Worm (Caenorhabditis elegans) whole organism, L1 larva: ENCODE measurements around the gene cla-1.

Experiments
- C16A3.4 ChIP-seq: fragments of 150-350 bp; optimal IDR thresholded peaks from 2 replicates; lab custom pipeline; 2014; ENCODE audit warnings: missing biosample characterization, missing genetic modification characterization
- F16B12.6 ChIP-seq: fragments of 150-350 bp; optimal IDR thresholded peaks from 2 replicates; lab custom pipeline; 2014; ENCODE audit warnings: missing biosample characterization, missing genetic modification characterization
- ama-1 ChIP-seq: fragments of 150-350 bp; optimal IDR thresholded peaks from 2 replicates; lab custom pipeline; 2014
- blmp-1 ChIP-seq: fragments of 150-350 bp; optimal IDR thresholded peaks from 2 replicates; lab custom pipeline; 2014; ENCODE audit warnings: missing biosample characterization, missing genetic modification characterization
- ceh-8 ChIP-seq: fragments of 200-800 bp; sonication (Bioruptor generic); optimal IDR thresholded peaks from 2 replicates; lab custom pipeline; 2018; ENCODE audit warnings: mild to moderate bottlenecking, missing genetic modification characterization, moderate library complexity, missing compliant biosample characterization
- ceh-90 ChIP-seq: sonication (generic microtip); optimal IDR thresholded peaks from 2 replicates; lab custom pipeline; 2016; ENCODE audit warnings: missing genetic modification characterization, missing compliant biosample characterization
- dpl-1 ChIP-seq, 3 experiments: fragments of 150-350 bp in 2 of 3; sonication (generic microtip) in 1 of 3; optimal IDR thresholded peaks; 2 replicates each; lab custom pipeline; 2014 to 2017; ENCODE audit warnings: missing biosample characterization in 3 of 3, missing genetic modification characterization in 3 of 3, missing genetic modification reagents in 3 of 3
- efl-1 ChIP-seq, 4 experiments: fragments of 150-350 bp; optimal IDR thresholded peaks in 3 of 4; peaks in 1 of 4; 1 replicate in 1 of 4; 2 replicates in 3 of 4; lab custom pipeline; 2014; ENCODE audit warnings: missing biosample characterization in 2 of 4, missing genetic modification characterization in 2 of 4, missing genetic modification reagents in 2 of 4
- elt-2 ChIP-seq: sonication (generic microtip); optimal IDR thresholded peaks from 2 replicates; lab custom pipeline; 2016; ENCODE audit warnings: missing genetic modification characterization, mild to moderate bottlenecking, inconsistent platforms, missing compliant biosample characterization, missing genetic modification reagents
- elt-3 ChIP-seq, 6 experiments: fragments of 150-350 bp in 1 of 6; sonication (generic microtip); optimal IDR thresholded peaks; 2 replicates each; lab custom pipeline; 2017 to 2018; ENCODE audit warnings: missing biosample characterization in 6 of 6, missing genetic modification characterization in 6 of 6, inconsistent platforms in 1 of 6
- ets-5 ChIP-seq: fragments of 200-800 bp; sonication (Bioruptor generic); IDR thresholded peaks from 2 replicates; pipeline ENCODE4 v1.3.6; 2022; ENCODE audit warnings: missing genetic modification characterization, missing compliant biosample characterization
- hlh-17 ChIP-seq: fragments of 200-800 bp; sonication (Bioruptor generic); optimal IDR thresholded peaks from 2 replicates; lab custom pipeline; 2018; ENCODE audit warnings: missing genetic modification characterization, mild to moderate bottlenecking, missing compliant biosample characterization, moderate library complexity, borderline replicate concordance
- hlh-4 ChIP-seq: sonication (generic microtip); optimal IDR thresholded peaks from 2 replicates; lab custom pipeline; 2016; ENCODE audit warnings: mild to moderate bottlenecking, missing genetic modification characterization, missing compliant biosample characterization
- isw-1 ChIP-seq: fragments of 200-800 bp; sonication (Bioruptor generic); IDR thresholded peaks from 2 replicates; pipeline ENCODE4 v1.3.6; 2022; ENCODE audit warnings: missing genetic modification characterization, missing compliant biosample characterization
- jun-1 ChIP-seq: fragments of 150-350 bp; optimal IDR thresholded peaks from 2 replicates; lab custom pipeline; 2014; ENCODE audit warnings: missing biosample characterization, missing genetic modification reagents, missing genetic modification characterization
- lin-14 ChIP-seq: fragments of 200-800 bp; sonication (Bioruptor generic); optimal IDR thresholded peaks from 2 replicates; lab custom pipeline; 2018; ENCODE audit warnings: mild to moderate bottlenecking, missing genetic modification characterization, moderate library complexity, missing compliant biosample characterization
- lin-35 ChIP-seq, 2 experiments: fragments of 150-350 bp; optimal IDR thresholded peaks; 2 replicates each; lab custom pipeline; 2014; ENCODE audit warnings: missing biosample characterization in 2 of 2, missing genetic modification characterization in 2 of 2, missing genetic modification reagents in 2 of 2
- lsy-2 ChIP-seq, 2 experiments: fragments of 150-350 bp; optimal IDR thresholded peaks; 2 replicates each; lab custom pipeline; 2014; ENCODE audit warnings: missing biosample characterization in 2 of 2, missing genetic modification characterization in 2 of 2
- mdl-1 ChIP-seq, 2 experiments: fragments of 150-350 bp; optimal IDR thresholded peaks; 2 replicates each; lab custom pipeline; 2014 to 2017; ENCODE audit warnings: missing biosample characterization in 2 of 2, missing genetic modification characterization in 2 of 2, inconsistent platforms in 1 of 2
- mep-1 ChIP-seq: fragments of 150-350 bp; optimal IDR thresholded peaks from 2 replicates; lab custom pipeline; 2014; ENCODE audit warnings: missing biosample characterization, missing genetic modification characterization
- nhr-11 ChIP-seq: fragments of 150-350 bp; optimal IDR thresholded peaks from 2 replicates; lab custom pipeline; 2014; ENCODE audit warnings: missing biosample characterization, missing genetic modification characterization
- nhr-12 ChIP-seq: sonication (generic microtip); optimal IDR thresholded peaks from 2 replicates; lab custom pipeline; 2017; ENCODE audit warnings: missing biosample characterization, missing genetic modification characterization
- nhr-19 ChIP-seq: fragments of 200-800 bp; sonication (Bioruptor generic); conservative IDR thresholded peaks from 2 replicates; pipeline ENCODE4 v1.3.6; 2022; ENCODE audit warnings: missing genetic modification characterization, missing compliant biosample characterization
- nhr-20 ChIP-seq: sonication (generic microtip); optimal IDR thresholded peaks from 2 replicates; lab custom pipeline; 2016; ENCODE audit warnings: mild to moderate bottlenecking, missing genetic modification characterization, missing compliant biosample characterization
- nhr-71 ChIP-seq: sonication (generic microtip); optimal IDR thresholded peaks from 2 replicates; lab custom pipeline; 2016; ENCODE audit warnings: mild to moderate bottlenecking, missing genetic modification characterization, moderate library complexity, missing compliant biosample characterization
- nhr-77 ChIP-seq: fragments of 150-350 bp; optimal IDR thresholded peaks from 2 replicates; lab custom pipeline; 2014; ENCODE audit warnings: missing biosample characterization, missing genetic modification characterization
- rnt-1 ChIP-seq: sonication (generic microtip); optimal IDR thresholded peaks from 2 replicates; lab custom pipeline; 2016; ENCODE audit warnings: mild to moderate bottlenecking, missing genetic modification characterization, moderate library complexity, missing compliant biosample characterization
- skn-1 ChIP-seq: fragments of 150-350 bp; optimal IDR thresholded peaks from 2 replicates; lab custom pipeline; 2014; ENCODE audit warnings: missing biosample characterization, missing genetic modification characterization
- snu-23 ChIP-seq: sonication (generic microtip); optimal IDR thresholded peaks from 2 replicates; lab custom pipeline; 2016; ENCODE audit warnings: missing genetic modification characterization, missing compliant biosample characterization
- sox-4 ChIP-seq: sonication (generic microtip); optimal IDR thresholded peaks from 2 replicates; lab custom pipeline; 2016; ENCODE audit warnings: missing genetic modification characterization, missing compliant biosample characterization
- sptf-1 ChIP-seq: fragments of 150-350 bp; optimal IDR thresholded peaks from 2 replicates; lab custom pipeline; 2014; ENCODE audit warnings: missing biosample characterization, missing genetic modification characterization
- tbx-2 ChIP-seq: sonication (generic microtip); optimal IDR thresholded peaks from 2 replicates; lab custom pipeline; 2016; ENCODE audit warnings: missing genetic modification characterization, missing compliant biosample characterization
- tlp-1 ChIP-seq: fragments of 150-350 bp; optimal IDR thresholded peaks from 2 replicates; lab custom pipeline; 2014; ENCODE audit warnings: missing biosample characterization, missing genetic modification characterization
- unc-130 ChIP-seq: fragments of 150-350 bp; optimal IDR thresholded peaks from 2 replicates; lab custom pipeline; 2017; ENCODE audit warnings: missing biosample characterization, missing genetic modification characterization, inconsistent platforms
- unc-86 ChIP-seq: sonication (generic microtip); optimal IDR thresholded peaks from 2 replicates; lab custom pipeline; 2016; ENCODE audit warnings: missing genetic modification characterization, missing compliant biosample characterization
- unc-98 ChIP-seq: fragments of 200-800 bp; sonication (Bioruptor generic); IDR thresholded peaks from 2 replicates; pipeline ENCODE4 v1.3.6; 2022; ENCODE audit warnings: missing genetic modification characterization, missing compliant biosample characterization
- xbp-1 ChIP-seq: sonication (generic microtip); optimal IDR thresholded peaks from 2 replicates; lab custom pipeline; 2016; ENCODE audit warnings: missing genetic modification characterization, missing compliant biosample characterization
- zag-1 ChIP-seq: fragments of 150-350 bp; optimal IDR thresholded peaks from 2 replicates; lab custom pipeline; 2014; ENCODE audit warnings: missing biosample characterization, missing genetic modification characterization
- zip-4 ChIP-seq: fragments of 200-800 bp; sonication (Bioruptor generic); optimal IDR thresholded peaks from 2 replicates; lab custom pipeline; 2018; ENCODE audit warnings: mild to moderate bottlenecking, missing genetic modification characterization, moderate library complexity, missing compliant biosample characterization
- ztf-11 ChIP-seq, 2 experiments: sonication (generic microtip); optimal IDR thresholded peaks; 2 replicates each; lab custom pipeline; 2016 to 2017; ENCODE audit warnings: missing genetic modification characterization in 2 of 2, missing biosample characterization in 1 of 2, missing compliant biosample characterization in 1 of 2

Gene cla-1

DNA sequence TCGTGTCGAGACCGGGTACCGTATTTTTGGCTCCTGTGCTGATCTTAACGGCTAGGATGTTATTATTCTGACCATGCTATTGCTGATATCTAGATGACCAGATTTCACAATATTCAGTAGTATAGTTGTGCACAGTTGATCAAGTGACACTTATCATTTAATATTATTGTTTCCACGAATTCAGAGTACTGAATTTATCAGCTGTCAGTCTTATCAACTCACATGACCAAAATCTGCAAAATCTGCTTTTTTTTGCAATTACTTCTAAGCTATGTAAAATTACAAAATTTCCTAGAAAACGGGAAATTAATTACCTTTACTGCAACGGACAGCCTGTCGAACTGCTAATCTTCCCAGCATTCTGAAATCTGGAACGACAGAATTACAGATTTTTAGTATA is 38.3 kb upstream of the cla-1 start, which contains the start of gene pam-1:
Gene pam-1 (minus strand): TSS at position 368 of the 400 bp plus-strand sequence.
- TF ChIP-seq hlh-4 (tag; lab: Kevin White, UChicago) (peak; percentile 87), nhr-11 (no peak), nhr-71 (peak; percentile 23)

- TF ChIP-seq unc-98 (GFP tag; lab: Robert Waterston, UW) (no peak), sptf-1 (tag; lab: Kevin White, UChicago) (no peak), rnt-1 (tag; lab: Kevin White, UChicago) (no peak), tlp-1 (tag; lab: Kevin White, UChicago) (no peak)
Measured at ce11 chrIV:7551254-7551653, 37.5 kb upstream of the cla-1 start.

DNA sequence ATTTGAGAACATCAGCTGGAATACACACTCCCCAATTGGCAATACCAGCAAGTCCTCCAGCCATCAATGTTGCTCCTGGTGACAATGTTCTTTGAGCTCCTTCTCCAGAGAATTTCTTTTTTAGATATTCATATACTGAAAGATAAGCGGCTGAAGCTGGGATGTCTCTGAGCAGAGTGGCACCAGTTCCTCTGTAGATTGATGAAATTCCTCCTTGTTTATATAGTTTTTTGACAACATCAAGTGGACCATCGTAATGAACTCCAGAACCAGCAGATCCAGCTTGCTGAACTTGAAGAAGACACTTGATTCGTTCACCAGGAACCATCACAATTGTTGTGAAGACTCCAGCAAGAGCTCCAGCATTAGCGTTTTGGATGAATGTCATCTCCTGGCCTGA is 36.6 kb upstream of the cla-1 start:
- TF ChIP-seq sox-4 (tag; lab: Kevin White, UChicago) (no peak), skn-1 (tag; lab: Kevin White, UChicago) (no peak), ztf-11 (tag; optimal IDR thresholded peaks at IDR 0.05; lab: Kevin White, UChicago) (no peak), zag-1 (tag; lab: Kevin White, UChicago) (no peak), ama-1 (lab: Kevin White, UChicago) (no peak), tbx-2 (tag; lab: Kevin White, UChicago) (no peak), nhr-20 (tag; lab: Kevin White, UChicago) (no peak), jun-1 (tag; lab: Kevin White, UChicago) (no peak), hlh-17 (GFP tag; lab: Kevin White, UChicago) (no peak), C16A3.4 (tag; lab: Kevin White, UChicago) (no peak), tlp-1 (tag; lab: Kevin White, UChicago) (no peak), ceh-90 (tag; lab: Kevin White, UChicago) (no peak)
- TF ChIP-seq, all 84 proteins: peak for 0

ce11 chrIV:7552958-7553553 is 35.7 kb upstream of the cla-1 start, which contains the start of gene dif-1:
TSS of gene dif-1 (minus strand) at chrIV:7553008.
- TF ChIP-seq nhr-71 (peak; percentile 30), zip-4 (GFP tag; lab: Kevin White, UChicago) (no peak), F16B12.6 (tag; lab: Kevin White, UChicago) (peak; percentile 4), lsy-2 (tag; optimal IDR thresholded peaks at IDR 0.05; lab: Kevin White, UChicago) (peak in 1 of 2 experiments; percentile 26), efl-1 (optimal IDR thresholded peaks at IDR 0.05; lab: Kevin White, UChicago) (peak; percentile 4 to 7), efl-1 (GFP tag; optimal IDR thresholded peaks at IDR 0.05 in 1 of 2; lab: Kevin White, UChicago) (peak in 1 of 2 experiments; percentile 13), isw-1 (GFP tag; lab: Robert Waterston, UW) (no peak), lin-14 (peak; percentile 73), mdl-1 (tag; optimal IDR thresholded peaks at IDR 0.05; lab: Kevin White, UChicago) (no peak), ceh-8 (GFP tag; lab: Kevin White, UChicago) (no peak), skn-1 (tag; lab: Kevin White, UChicago) (no peak), nhr-19 (GFP tag; lab: Robert Waterston, UW) (no peak; the same call in 1 of the 2 replicates), snu-23 (GFP tag; lab: Kevin White, UChicago) (peak; percentile 58), lin-35 (GFP tag; optimal IDR thresholded peaks at IDR 0.05; lab: Kevin White, UChicago) (peak in 1 of 2 experiments; percentile 54), unc-86 (no peak), unc-130 (tag; lab: Kevin White, UChicago) (no peak), nhr-77 (tag; lab: Kevin White, UChicago) (no peak), nhr-12 (tag; lab: Kevin White, UChicago) (no peak), rnt-1 (tag; lab: Kevin White, UChicago) (peak; percentile 31), nhr-20 (tag; lab: Kevin White, UChicago) (peak; percentile 48), mep-1 (tag; lab: Kevin White, UChicago) (peak; percentile 5), ama-1 (lab: Kevin White, UChicago) (no peak), blmp-1 (tag; lab: Kevin White, UChicago) (peak; percentile 56), elt-2 (tag; lab: Kevin White, UChicago) (peak; percentile 65), dpl-1 (GFP tag; optimal IDR thresholded peaks at IDR 0.05; lab: Kevin White, UChicago) (no peak), elt-3 (tag; optimal IDR thresholded peaks at IDR 0.05; lab: Kevin White, UChicago) (peak in 2 of 6 experiments; percentile 23 to 35), ets-5 (GFP tag; lab: Robert Waterston, UW) (no peak), xbp-1 (tag; lab: Kevin White, UChicago) (no peak)
